Fruit fly (Drosophila melanogaster): ENCODE measurements around the gene Dab.

The Dab gene

dm6 chr3L:16710258-16711020 is 1.5 kb upstream of the Dab start (continued):
- TF ChIP-seq tap (tag; optimal IDR thresholded peaks at IDR 0.05) (no peak), MBD-R2 (GFP tag; IDR thresholded peaks at IDR 0.05) (no peak), MTF-1 (GFP tag; optimal IDR thresholded peaks at IDR 0.05; ENCODE audit: borderline replicate concordance) (no peak), CG7556 (GFP tag; optimal IDR thresholded peaks at IDR 0.05) (peak; percentile 54), p53 (GFP tag; optimal IDR thresholded peaks at IDR 0.05) (no peak), sqz (GFP tag; optimal IDR thresholded peaks at IDR 0.05) (no peak), NfI (GFP tag; optimal IDR thresholded peaks at IDR 0.05) (no peak), Kr (GFP tag; optimal IDR thresholded peaks at IDR 0.05) (peak; percentile 0), ERR (GFP tag; optimal IDR thresholded peaks at IDR 0.05) (no peak), Taf1 (GFP tag; IDR thresholded peaks at IDR 0.05) (peak; percentile 9; the same call in 1 of the 2 replicates), wdn (GFP tag; IDR thresholded peaks at IDR 0.05) (no peak), NFAT (GFP tag; IDR thresholded peaks at IDR 0.05) (0 out of 2 replicates have a peak, but pooled peaks have one; percentile 25), cas (GFP tag; IDR thresholded peaks at IDR 0.05) (no peak), tgo (GFP tag; IDR thresholded peaks at IDR 0.05) (peak; percentile 60; the same call in 2 of the 3 replicates), CG11723 (GFP tag; optimal IDR thresholded peaks at IDR 0.05) (no peak), Trl (optimal IDR thresholded peaks at IDR 0.05) (no peak), Trl (GFP tag; optimal IDR thresholded peaks at IDR 0.05) (no peak), ash1 (GFP tag; optimal IDR thresholded peaks at IDR 0.05) (no peak), CG2712 (tag; optimal IDR thresholded peaks at IDR 0.05) (peak; percentile 75), CTCF (GFP tag; optimal IDR thresholded peaks at IDR 0.05) (no peak), Gug (GFP tag; IDR thresholded peaks at IDR 0.05) (peak; percentile 45; the same call in 1 of the 4 replicates), CG10274 (GFP tag; optimal IDR thresholded peaks at IDR 0.05) (peak; percentile 31), Dip3 (GFP tag; optimal IDR thresholded peaks at IDR 0.05) (no peak), C15 (GFP tag; IDR thresholded peaks at IDR 0.05) (no peak), Hr51 (GFP tag; optimal IDR thresholded peaks at IDR 0.05) (peak in 1 of 2 experiments; percentile 19), CG42726 (GFP tag; IDR thresholded peaks at IDR 0.05; ENCODE audit: partially characterized antibody) (no peak), sens (GFP tag) (peak; percentile 65), CG12155 (GFP tag; optimal IDR thresholded peaks at IDR 0.05) (no peak), CG31365 (tag; optimal IDR thresholded peaks at IDR 0.05) (no peak), Xbp1 (GFP tag; optimal IDR thresholded peaks at IDR 0.05) (no peak), row (GFP tag; IDR thresholded peaks at IDR 0.05) (peak; percentile 61; the same call in 2 of the 3 replicates), Hr3 (GFP tag; optimal IDR thresholded peaks at IDR 0.05) (no peak), Optix (GFP tag; IDR thresholded peaks at IDR 0.05) (peak; percentile 21; the same call in 1 of the 3 replicates), inv (GFP tag; IDR thresholded peaks at IDR 0.05; ENCODE audit: partially characterized antibody) (no peak), H15 (GFP tag; IDR thresholded peaks at IDR 0.05) (no peak), YL-1 (GFP tag; optimal IDR thresholded peaks at IDR 0.05) (no peak), tin (GFP tag; optimal IDR thresholded peaks at IDR 0.05) (no peak), zen (tag; optimal IDR thresholded peaks at IDR 0.05) (peak; percentile 33), tna (GFP tag; IDR thresholded peaks at IDR 0.05; ENCODE audit: partially characterized antibody) (no peak), CG3847 (GFP tag; IDR thresholded peaks at IDR 0.05) (peak; percentile 29; the same call in 1 of the 2 replicates), pb (GFP tag; optimal IDR thresholded peaks at IDR 0.05) (no peak), so (GFP tag; IDR thresholded peaks at IDR 0.05) (0 out of 3 replicates have a peak, but pooled peaks have one; percentile 39), Awh (GFP tag; IDR thresholded peaks at IDR 0.05) (0 out of 2 replicates have a peak, but pooled peaks have one; percentile 42), CG7839 (tag; optimal IDR thresholded peaks at IDR 0.05) (peak; percentile 66), gfzf (GFP tag; optimal IDR thresholded peaks at IDR 0.05) (no peak), Bgb (GFP tag; IDR thresholded peaks at IDR 0.05; ENCODE audit: partially characterized antibody) (no peak), dimm (GFP tag; IDR thresholded peaks at IDR 0.05) (no peak), CG6813 (GFP tag; optimal IDR thresholded peaks at IDR 0.05) (peak; percentile 25), CG1529 (GFP tag; optimal IDR thresholded peaks at IDR 0.05) (no peak), Drgx (GFP tag; IDR thresholded peaks at IDR 0.05) (peak; percentile 77), mirr (GFP tag; optimal IDR thresholded peaks at IDR 0.05) (no peak)
